Worm (Caenorhabditis elegans): ENCODE results near the gene fut-5.

The fut-5 gene

DNA sequence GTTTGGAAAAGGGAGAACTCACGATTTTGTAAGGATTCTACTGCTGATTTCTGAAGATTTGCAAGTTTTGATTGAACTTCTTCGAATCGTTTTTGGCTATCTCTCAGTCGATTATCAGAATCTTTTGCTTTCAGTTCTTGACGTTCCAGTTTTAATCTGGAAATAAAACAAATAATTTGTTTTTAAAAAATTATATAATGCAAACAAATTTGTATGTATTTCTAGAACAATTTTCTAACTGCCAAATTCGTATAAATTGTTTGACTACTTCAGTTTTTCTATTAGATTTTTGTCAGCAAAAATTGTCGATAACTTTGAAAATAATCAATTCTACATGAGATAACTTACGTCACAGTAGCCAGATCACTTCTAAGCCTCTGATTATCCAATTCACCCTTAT, 36.0 kb downstream of the fut-5 start:
- TF ChIP-seq ztf-16 (tag; optimal IDR thresholded peaks at IDR 0.05) (no peak), syd-9 (tag; optimal IDR thresholded peaks at IDR 0.05) (no peak), pros-1 (tag; optimal IDR thresholded peaks at IDR 0.05) (no peak)

DNA sequence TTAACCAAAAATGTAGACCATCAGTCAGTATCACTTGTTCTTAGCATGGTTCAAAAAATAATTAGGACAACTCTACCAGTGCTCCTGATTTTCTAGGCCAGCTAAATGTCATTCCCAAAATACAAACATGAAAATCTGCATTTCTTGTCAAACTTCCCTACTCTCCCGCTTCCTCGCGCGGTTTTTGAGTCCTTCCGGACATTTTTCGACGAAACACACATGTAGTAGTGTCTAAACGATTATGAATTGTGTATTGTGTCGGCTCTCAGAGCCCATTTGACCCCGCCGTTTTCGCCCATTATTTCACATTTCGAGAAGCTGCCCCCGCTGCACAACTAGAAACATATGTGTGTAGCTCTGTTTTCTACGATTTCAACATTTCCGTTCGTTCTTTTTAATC, 40.9 kb downstream of the fut-5 start, which contains the start of gene F35D11.1:
TSS of gene F35D11.1 (plus strand) at position 301 of the 400 bp plus-strand sequence.
- TF ChIP-seq odd-2 (tag; optimal IDR thresholded peaks at IDR 0.05) (no peak), ceh-6 (GFP tag; optimal IDR thresholded peaks at IDR 0.05) (no peak), pat-9 (tag; optimal IDR thresholded peaks at IDR 0.05) (no peak), sdc-2 (tag; optimal IDR thresholded peaks at IDR 0.05) (no peak), unc-42 (tag; optimal IDR thresholded peaks at IDR 0.05) (no peak), pha-4 (tag; optimal IDR thresholded peaks at IDR 0.05) (no peak), pag-3 (tag; optimal IDR thresholded peaks at IDR 0.05; ENCODE audit: borderline replicate concordance) (no peak), ztf-16 (tag; optimal IDR thresholded peaks at IDR 0.05) (no peak), sox-4 (tag; optimal IDR thresholded peaks at IDR 0.05) (no peak), hlh-6 (tag; optimal IDR thresholded peaks at IDR 0.05) (no peak)

DNA sequence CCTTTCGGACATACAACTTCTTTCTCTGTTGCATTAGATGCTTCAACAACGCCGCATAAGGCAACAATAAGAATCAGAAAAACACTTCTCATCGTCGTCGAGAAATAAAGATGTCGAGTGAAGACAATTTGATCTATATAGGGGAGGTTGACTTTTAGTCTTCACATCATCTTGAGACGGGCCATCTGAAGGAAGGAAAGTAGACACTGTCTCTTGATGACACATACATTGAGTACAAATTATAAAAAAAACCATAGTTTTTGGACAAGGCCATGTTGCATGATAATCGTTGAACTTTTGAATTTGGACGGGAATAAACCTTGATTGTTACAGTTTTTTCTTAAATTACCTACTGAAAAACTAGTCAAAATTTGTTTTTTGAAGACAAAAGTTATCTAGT, 45.8 kb downstream of the fut-5 start, which contains the start of gene clec-139:
TSS of gene clec-139 (minus strand) at position 101 of the 400 bp plus-strand sequence.
- TF ChIP-seq pag-3 (tag; optimal IDR thresholded peaks at IDR 0.05; ENCODE audit: borderline replicate concordance) (no peak), ceh-9 (tag; optimal IDR thresholded peaks at IDR 0.05) (no peak), fkh-6 (tag; optimal IDR thresholded peaks at IDR 0.05) (no peak), dmd-4 (tag; optimal IDR thresholded peaks at IDR 0.05; ENCODE audit: borderline replicate concordance) (no peak), sox-4 (tag; optimal IDR thresholded peaks at IDR 0.05) (no peak), ceh-2 (tag; optimal IDR thresholded peaks at IDR 0.05) (no peak), sox-2 (GFP tag; IDR thresholded peaks at IDR 0.05) (no peak), C08G9.2 (tag; optimal IDR thresholded peaks at IDR 0.05) (no peak), ceh-22 (tag; optimal IDR thresholded peaks at IDR 0.05) (no peak), nhr-232 (tag; optimal IDR thresholded peaks at IDR 0.05) (no peak), pros-1 (tag; optimal IDR thresholded peaks at IDR 0.05) (no peak), gmeb-2 (tag; optimal IDR thresholded peaks at IDR 0.05) (no peak), hlh-8 (tag; optimal IDR thresholded peaks at IDR 0.05) (no peak), lim-6 (tag; optimal IDR thresholded peaks at IDR 0.05) (no peak), ceh-6 (GFP tag; optimal IDR thresholded peaks at IDR 0.05) (no peak), tbx-2 (tag; optimal IDR thresholded peaks at IDR 0.05) (no peak), rnt-1 (tag; optimal IDR thresholded peaks at IDR 0.05) (no peak)

DNA sequence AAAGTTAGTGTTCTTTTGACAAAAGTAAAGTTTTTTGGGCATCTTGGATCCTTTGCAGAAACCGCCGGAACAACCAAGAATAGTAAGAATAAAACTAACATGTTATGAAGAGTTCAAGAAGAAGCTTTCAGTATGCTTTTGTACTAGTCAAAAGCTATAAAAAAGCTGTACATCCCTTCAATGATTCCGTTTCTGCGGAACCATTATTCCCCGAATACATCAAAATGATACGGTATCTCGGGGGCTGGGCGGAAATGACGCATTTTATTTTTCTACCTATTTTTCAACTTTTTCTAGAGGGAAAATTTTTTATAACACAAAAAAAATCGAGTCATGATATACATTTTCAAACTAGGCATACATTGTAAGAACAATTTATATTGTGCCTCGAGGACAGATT, 47.8 kb downstream of the fut-5 start, which contains the start of gene clec-138:
TSS of gene clec-138 (minus strand) at position 101 of the 400 bp plus-strand sequence.
- no peak for TF ChIP-seq fkh-10 (GFP tag; optimal IDR thresholded peaks at IDR 0.05)
- no peak for TF ChIP-seq lim-6 (tag; optimal IDR thresholded peaks at IDR 0.05)
- TF ChIP-seq ets-4 (tag; optimal IDR thresholded peaks at IDR 0.05): no peak
- no peak for TF ChIP-seq sox-4 (tag; optimal IDR thresholded peaks at IDR 0.05)
- no peak for TF ChIP-seq ceh-9 (tag; optimal IDR thresholded peaks at IDR 0.05)
- TF ChIP-seq hlh-15 (tag; optimal IDR thresholded peaks at IDR 0.05): no peak
- no peak for TF ChIP-seq che-1 (tag; optimal IDR thresholded peaks at IDR 0.05)
- no peak for TF ChIP-seq madf-2 (tag; optimal IDR thresholded peaks at IDR 0.05)
- TF ChIP-seq unc-3 (GFP tag; conservative IDR thresholded peaks at IDR 0.05): no peak
- TF ChIP-seq unc-3 (tag; optimal IDR thresholded peaks at IDR 0.05): no peak
- no peak for TF ChIP-seq rnt-1 (tag; optimal IDR thresholded peaks at IDR 0.05)
- no peak for TF ChIP-seq ceh-18 (tag; optimal IDR thresholded peaks at IDR 0.05)
- no peak for TF ChIP-seq ceh-19 (GFP tag; optimal IDR thresholded peaks at IDR 0.05)
- no peak for TF ChIP-seq pag-3 (tag; optimal IDR thresholded peaks at IDR 0.05; ENCODE audit: borderline replicate concordance)

DNA sequence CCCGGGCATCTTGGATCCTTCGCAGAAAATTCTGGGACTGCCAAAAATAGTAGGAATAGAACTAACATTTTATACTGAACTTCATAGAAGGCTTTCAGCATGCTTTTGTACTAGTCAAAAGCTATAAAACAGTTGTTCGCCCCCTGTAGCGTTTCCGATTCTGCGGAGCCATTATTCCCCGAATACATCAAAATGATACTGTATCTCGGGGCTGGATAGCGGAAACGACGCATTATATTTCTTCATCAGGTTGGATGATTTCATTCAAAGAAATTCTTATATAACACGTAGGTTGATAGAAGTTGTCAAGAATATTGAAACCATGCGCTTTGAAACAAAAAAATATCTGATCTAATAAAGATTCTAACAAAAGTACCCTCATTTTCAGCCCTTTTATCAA, 49.5 kb downstream of the fut-5 start, which contains the start of gene clec-137:
TSS of gene clec-137 (minus strand) at position 101 of the 400 bp plus-strand sequence.
- TF ChIP-seq ceh-30 (tag; optimal IDR thresholded peaks at IDR 0.05): no peak
- no peak for TF ChIP-seq odd-2 (tag; optimal IDR thresholded peaks at IDR 0.05)

All from whole organism, late embryonic.